Fruit fly (Drosophila melanogaster): ENCODE data around the gene Antp.

The Antp gene

DNA sequence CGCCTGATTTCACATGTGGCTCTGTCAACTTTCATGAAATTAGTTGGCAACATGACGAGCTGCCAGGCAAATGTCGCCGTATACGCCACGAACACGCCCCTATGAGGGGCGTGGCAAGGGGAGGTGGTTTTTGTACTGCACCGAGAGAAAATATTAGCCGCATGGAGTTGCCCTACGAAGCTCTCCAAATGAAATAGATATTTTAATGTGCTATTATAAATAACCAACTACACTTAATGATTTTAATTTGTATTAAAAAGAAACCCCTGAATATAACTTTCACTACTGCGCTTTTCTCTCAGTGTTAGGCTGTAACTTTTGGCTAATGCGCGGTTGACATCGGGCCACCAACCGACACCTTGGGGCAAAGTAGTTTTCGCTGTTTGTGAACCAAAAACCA, 79.1 kb downstream of the Antp start:
- no peak for TF ChIP-seq D1 (tag; optimal IDR thresholded peaks at IDR 0.05)
- TF ChIP-seq CG10348 (GFP tag; IDR thresholded peaks at IDR 0.05) = no peak
- TF ChIP-seq Ets98B (GFP tag; IDR thresholded peaks at IDR 0.05) = peak; percentile 77
- no peak for TF ChIP-seq rn (GFP tag; IDR thresholded peaks at IDR 0.05)
- TF ChIP-seq Pif1A (GFP tag; optimal IDR thresholded peaks at IDR 0.05) = peak; percentile 27
- TF ChIP-seq fd96Ca (GFP tag; IDR thresholded peaks at IDR 0.05) = peak; percentile 76; the same call in 2 of the 3 replicates
- TF ChIP-seq gl (tag; optimal IDR thresholded peaks at IDR 0.05) = no peak
- TF ChIP-seq CG14655 (GFP tag; optimal IDR thresholded peaks at IDR 0.05) = peak; percentile 40
- peak; percentile 76 for TF ChIP-seq CG32121 (GFP tag; IDR thresholded peaks at IDR 0.05)
- peak; percentile 65; the same call in 2 of the 3 replicates for TF ChIP-seq CG4496 (GFP tag; IDR thresholded peaks at IDR 0.05)
- no peak for TF ChIP-seq CG12605 (GFP tag; IDR thresholded peaks at IDR 0.05)
- TF ChIP-seq Snoo (tag; optimal IDR thresholded peaks at IDR 0.05) = no peak
- TF ChIP-seq CG34367 (tag; optimal IDR thresholded peaks at IDR 0.05) = no peak
- TF ChIP-seq CG8301 (tag; optimal IDR thresholded peaks at IDR 0.05) = peak; percentile 16

DNA sequence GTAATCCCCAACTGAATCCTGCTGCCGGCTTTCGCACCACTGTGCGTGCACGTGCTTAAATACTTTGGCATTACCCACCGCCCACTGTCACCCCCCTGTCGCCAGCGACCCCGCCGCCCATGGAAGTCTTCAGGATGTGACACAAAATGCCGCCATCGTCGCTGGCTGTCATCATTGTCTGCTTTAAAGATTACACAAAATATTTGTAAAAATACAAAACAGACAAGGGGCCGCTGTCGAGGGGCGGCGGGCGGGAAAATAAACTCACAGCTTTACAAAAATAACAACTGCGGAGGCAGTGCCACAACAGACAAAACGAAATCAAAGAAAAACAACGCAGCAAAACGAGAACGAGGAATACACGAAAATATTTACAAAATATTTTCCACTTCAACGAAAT, 80.8 kb downstream of the Antp start:
- no peak for TF ChIP-seq CG12605 (GFP tag; IDR thresholded peaks at IDR 0.05)

DNA sequence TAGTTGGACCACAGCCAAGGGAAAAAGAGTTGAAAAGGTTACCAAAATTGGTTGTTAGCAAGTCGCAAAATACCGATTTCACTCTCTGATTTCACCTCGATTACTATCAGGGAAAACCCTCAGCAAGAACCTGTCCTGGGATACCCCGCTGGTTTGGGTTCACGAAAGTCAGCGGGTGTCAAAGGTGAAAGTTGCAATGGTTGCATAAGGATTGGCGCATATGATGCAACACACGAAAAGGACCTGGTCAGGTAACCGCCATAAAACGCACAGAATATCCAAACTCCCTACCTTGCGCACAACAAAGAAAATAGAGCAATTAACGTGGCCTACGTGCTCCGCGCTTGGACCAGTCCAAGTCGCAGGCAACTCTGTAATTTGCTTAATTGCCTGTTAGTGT, 82.3 kb downstream of the Antp start:
- TF ChIP-seq CG15710 (tag; optimal IDR thresholded peaks at IDR 0.05) = no peak
- no peak for TF ChIP-seq EcR (GFP tag; optimal IDR thresholded peaks at IDR 0.05)
- no peak for TF ChIP-seq CG4496 (GFP tag; IDR thresholded peaks at IDR 0.05)
- no peak for TF ChIP-seq CG14655 (GFP tag; optimal IDR thresholded peaks at IDR 0.05)
- no peak for TF ChIP-seq CG9948 (tag; optimal IDR thresholded peaks at IDR 0.05)
- no peak for TF ChIP-seq Snoo (tag; optimal IDR thresholded peaks at IDR 0.05)
- no peak for TF ChIP-seq CG8159 (tag; optimal IDR thresholded peaks at IDR 0.05)
- no peak for TF ChIP-seq CG13204 (GFP tag; optimal IDR thresholded peaks at IDR 0.05)
- TF ChIP-seq CG12605 (GFP tag; IDR thresholded peaks at IDR 0.05) = no peak
- no peak for TF ChIP-seq Ets98B (GFP tag; IDR thresholded peaks at IDR 0.05)
- no peak for TF ChIP-seq fd96Ca (GFP tag; IDR thresholded peaks at IDR 0.05)
- TF ChIP-seq Pif1A (GFP tag; optimal IDR thresholded peaks at IDR 0.05) = no peak
- no peak for TF ChIP-seq CG8301 (tag; optimal IDR thresholded peaks at IDR 0.05)
- no peak for TF ChIP-seq CG32121 (GFP tag; IDR thresholded peaks at IDR 0.05)

DNA sequence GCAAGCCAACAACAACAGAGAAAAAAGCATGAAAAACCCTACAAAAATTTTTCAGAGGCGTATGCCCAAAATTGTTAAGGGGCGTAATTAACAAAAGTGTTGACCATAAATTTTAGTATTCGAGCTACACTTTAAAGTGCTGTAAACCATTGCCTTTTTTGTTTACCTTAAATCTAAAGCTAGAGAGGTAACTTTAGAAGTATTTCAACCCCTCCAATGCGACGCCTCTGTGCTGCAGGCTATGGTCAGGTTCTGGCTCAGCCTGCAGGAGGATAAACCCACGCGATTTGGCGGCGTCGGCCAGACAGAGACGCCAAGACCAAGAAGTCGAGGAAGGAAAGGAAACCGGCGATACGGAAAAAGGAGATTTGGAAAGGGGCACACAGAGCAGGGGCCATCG, 84.6 kb downstream of the Antp start:
- TF ChIP-seq EcR (GFP tag; optimal IDR thresholded peaks at IDR 0.05) = no peak
- peak; percentile 94 for TF ChIP-seq CG8159 (tag; optimal IDR thresholded peaks at IDR 0.05)
- TF ChIP-seq fd96Ca (GFP tag; IDR thresholded peaks at IDR 0.05) = peak; percentile 83
- peak; percentile 89 for TF ChIP-seq gl (tag; optimal IDR thresholded peaks at IDR 0.05)
- TF ChIP-seq Ets98B (GFP tag; IDR thresholded peaks at IDR 0.05) = peak; percentile 35; the same call in 1 of the 2 replicates
- TF ChIP-seq CG14655 (GFP tag; optimal IDR thresholded peaks at IDR 0.05) = peak; percentile 88
- peak; percentile 91 for TF ChIP-seq Snoo (tag; optimal IDR thresholded peaks at IDR 0.05)
- peak; percentile 69 for TF ChIP-seq D1 (tag; optimal IDR thresholded peaks at IDR 0.05)
- peak; percentile 90 for TF ChIP-seq CG34367 (tag; optimal IDR thresholded peaks at IDR 0.05)
- peak; percentile 66 for TF ChIP-seq CG12605 (GFP tag; IDR thresholded peaks at IDR 0.05)
- peak; percentile 91 for TF ChIP-seq CG9948 (tag; optimal IDR thresholded peaks at IDR 0.05)
- peak; percentile 75 for TF ChIP-seq CG4496 (GFP tag; IDR thresholded peaks at IDR 0.05)
- TF ChIP-seq CG17806 (tag; optimal IDR thresholded peaks at IDR 0.05) = peak; percentile 93
- peak; percentile 92 for TF ChIP-seq CG15710 (tag; optimal IDR thresholded peaks at IDR 0.05)
- TF ChIP-seq Pif1B (GFP tag; optimal IDR thresholded peaks at IDR 0.05) = peak; percentile 91
- TF ChIP-seq CG13204 (GFP tag; optimal IDR thresholded peaks at IDR 0.05) = peak; percentile 82
- TF ChIP-seq Pif1A (GFP tag; optimal IDR thresholded peaks at IDR 0.05) = peak; percentile 91
- TF ChIP-seq rn (GFP tag; IDR thresholded peaks at IDR 0.05) = 0 out of 2 replicates have a peak, but pooled peaks have one; percentile 29
- peak; percentile 80 for TF ChIP-seq CG8301 (tag; optimal IDR thresholded peaks at IDR 0.05)
- no peak for TF ChIP-seq CG32121 (GFP tag; IDR thresholded peaks at IDR 0.05)
- no peak for TF ChIP-seq CG10348 (GFP tag; IDR thresholded peaks at IDR 0.05)

DNA sequence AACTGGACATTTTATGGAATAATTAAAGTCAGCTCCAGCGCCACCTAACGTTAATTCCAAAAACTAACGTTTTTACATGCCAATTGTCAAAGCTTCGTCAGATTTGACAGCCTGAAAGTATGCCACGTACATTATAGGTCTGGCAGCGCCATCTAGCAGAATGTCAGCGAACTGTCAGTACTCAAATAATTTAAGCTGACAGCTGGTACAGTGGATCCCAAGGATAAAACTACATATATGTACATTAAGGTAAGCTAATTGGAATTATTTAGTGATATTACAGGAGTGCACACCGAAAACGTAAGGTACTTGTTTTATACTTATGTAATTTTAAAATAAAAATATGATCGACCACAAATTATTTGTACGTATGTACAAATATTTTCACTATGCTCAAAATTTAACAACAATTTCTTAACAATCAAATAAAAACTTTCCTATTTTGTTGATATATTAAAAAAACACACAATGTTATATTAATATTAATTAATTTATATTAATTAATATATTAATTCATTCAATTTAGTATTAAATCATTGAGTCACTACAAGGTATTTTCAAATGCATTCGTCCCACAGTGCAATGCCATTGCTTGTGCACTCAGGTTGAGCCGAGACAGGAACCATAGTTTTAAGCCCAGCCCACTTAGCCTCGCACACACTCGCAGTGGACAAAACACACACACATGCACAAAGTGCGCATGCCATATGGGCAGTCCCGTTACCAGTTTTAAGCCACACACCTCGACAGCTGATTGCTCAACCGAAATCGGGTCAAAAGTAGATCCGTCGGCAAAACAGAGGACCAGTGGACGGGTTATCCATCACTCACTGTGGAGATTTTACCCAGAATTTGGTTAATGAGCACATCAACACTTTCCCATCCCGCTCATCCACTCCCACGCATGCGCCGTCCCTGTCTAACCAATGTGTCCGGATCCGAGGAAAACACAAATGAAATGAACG, 86.5 kb downstream of the Antp start:
- TF ChIP-seq fd96Ca (GFP tag; IDR thresholded peaks at IDR 0.05) (peak; percentile 56; the same call in 2 of the 3 replicates), CG14655 (GFP tag; optimal IDR thresholded peaks at IDR 0.05) (peak; percentile 89), CG10348 (GFP tag; IDR thresholded peaks at IDR 0.05) (no peak), CG32121 (GFP tag; IDR thresholded peaks at IDR 0.05) (peak; percentile 74), CG13204 (GFP tag; optimal IDR thresholded peaks at IDR 0.05) (peak; percentile 16), CG15710 (tag; optimal IDR thresholded peaks at IDR 0.05) (peak; percentile 82), CG12605 (GFP tag; IDR thresholded peaks at IDR 0.05) (0 out of 2 replicates have a peak, but pooled peaks have one; percentile 51), CG17806 (tag; optimal IDR thresholded peaks at IDR 0.05) (peak; percentile 79), D1 (tag; optimal IDR thresholded peaks at IDR 0.05) (peak; percentile 89), rn (GFP tag; IDR thresholded peaks at IDR 0.05) (no peak), CG9948 (tag; optimal IDR thresholded peaks at IDR 0.05) (peak; percentile 90), CG8159 (tag; optimal IDR thresholded peaks at IDR 0.05) (peak; percentile 87), Pif1A (GFP tag; optimal IDR thresholded peaks at IDR 0.05) (peak; percentile 59), CG8301 (tag; optimal IDR thresholded peaks at IDR 0.05) (peak; percentile 79), CG4496 (GFP tag; IDR thresholded peaks at IDR 0.05) (peak; percentile 86), gl (tag; optimal IDR thresholded peaks at IDR 0.05) (peak; percentile 8), Pif1B (GFP tag; optimal IDR thresholded peaks at IDR 0.05) (peak; percentile 47), Snoo (tag; optimal IDR thresholded peaks at IDR 0.05) (peak; percentile 78), EcR (GFP tag; optimal IDR thresholded peaks at IDR 0.05) (no peak), Ets98B (GFP tag; IDR thresholded peaks at IDR 0.05) (peak; percentile 67), CG34367 (tag; optimal IDR thresholded peaks at IDR 0.05) (peak; percentile 72)

All from whole organism, pupa.